Fruit fly (Drosophila melanogaster): ENCODE measurements around the gene CG14903.

DNA sequence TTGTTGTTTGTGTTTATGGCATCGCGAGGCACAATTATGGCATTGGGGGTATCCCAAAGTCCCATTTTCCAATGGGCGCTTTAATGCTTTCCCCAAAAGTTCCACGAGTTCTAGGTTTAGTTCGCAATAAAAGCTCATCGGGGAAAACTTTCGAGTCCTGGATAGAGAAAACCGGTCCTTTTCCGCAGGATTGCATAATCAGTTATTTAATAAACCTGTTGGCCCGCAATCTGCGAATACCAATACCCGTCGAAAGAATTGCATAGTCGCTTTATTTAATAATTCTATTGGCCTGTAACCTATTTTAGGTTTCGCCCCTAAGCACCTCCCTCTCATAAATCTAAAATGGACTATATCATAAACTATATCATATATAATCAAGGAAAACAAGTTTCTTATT, 32.4 kb upstream of the CG14903 start:
- TF ChIP-seq CTCF (optimal IDR thresholded peaks at IDR 0.05) (no peak), CG8478 (optimal IDR thresholded peaks at IDR 0.05) (no peak)

Data from S2 (cell line).